Worm (Caenorhabditis elegans): ENCODE measurements around the gene F43C1.5.

DNA sequence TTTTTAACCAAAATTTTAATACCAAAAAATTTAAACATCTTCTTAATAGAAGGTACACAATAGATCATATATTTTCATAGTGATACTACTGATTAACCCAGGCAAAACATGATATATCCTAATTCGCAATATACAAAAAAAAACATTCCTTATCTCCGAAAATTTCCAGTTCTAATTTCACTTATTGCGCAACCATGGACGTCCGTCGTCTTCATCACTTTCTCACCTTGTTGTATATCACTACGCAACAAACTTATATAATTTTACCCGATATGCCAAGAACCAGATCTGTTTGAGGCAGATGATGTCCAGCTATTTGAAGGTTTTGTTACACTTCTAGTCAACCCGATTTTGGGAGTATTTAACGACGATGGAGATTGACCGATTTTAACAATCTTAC, 41.1 kb upstream of the F43C1.5 start, which contains the start of gene R74.2:
- no peak for TF ChIP-seq zag-1 (tag; optimal IDR thresholded peaks at IDR 0.05)
- TF ChIP-seq fkh-10 (GFP tag; optimal IDR thresholded peaks at IDR 0.05): no peak
- TF ChIP-seq skn-1 (tag; optimal IDR thresholded peaks at IDR 0.05): no peak
- TF ChIP-seq nhr-11 (tag; optimal IDR thresholded peaks at IDR 0.05): no peak
- no peak for TF ChIP-seq unc-62 (GFP tag; optimal IDR thresholded peaks at IDR 0.05)
- no peak for TF ChIP-seq nhr-23 (tag; optimal IDR thresholded peaks at IDR 0.05)
- TF ChIP-seq egl-27 (tag; optimal IDR thresholded peaks at IDR 0.05): no peak

Measured in whole organism, L3 larva.